Worm (Caenorhabditis elegans) whole organism, L2 larva: ENCODE data around the gene VB0395L.1.

Experiments
- C34F6.9 ChIP-seq: fragments of 150-350 bp; optimal IDR thresholded peaks from 2 replicates; lab custom pipeline; 2014; ENCODE audit warnings: missing biosample characterization, missing genetic modification characterization
- F13H6.1 ChIP-seq: sonication (generic microtip); optimal IDR thresholded peaks from 2 replicates; lab custom pipeline; 2016; ENCODE audit warnings: missing genetic modification characterization, missing compliant biosample characterization
- R02D3.7 ChIP-seq: fragments of 150-350 bp; optimal IDR thresholded peaks from 2 replicates; lab custom pipeline; 2014; ENCODE audit warnings: missing biosample characterization, missing genetic modification characterization
- aly-2 ChIP-seq: fragments of 150-350 bp; optimal IDR thresholded peaks from 2 replicates; lab custom pipeline; 2014; ENCODE audit warnings: missing biosample characterization, missing genetic modification characterization
- blmp-1 ChIP-seq: sonication (generic microtip); optimal IDR thresholded peaks from 2 replicates; lab custom pipeline; 2017; ENCODE audit warnings: missing genetic modification characterization, mild to moderate bottlenecking, missing compliant biosample characterization, antibody characterized with exemption, moderate library complexity; ENCODE audit not compliant: insufficient read depth
- ceh-16 ChIP-seq: fragments of 150-350 bp; optimal IDR thresholded peaks from 2 replicates; lab custom pipeline; 2014; ENCODE audit warnings: missing biosample characterization, missing genetic modification characterization
- egl-27 ChIP-seq: sonication (generic microtip); optimal IDR thresholded peaks from 3 replicates; lab custom pipeline; 2017; ENCODE audit warnings: missing biosample characterization, missing genetic modification reagents, missing genetic modification characterization
- elt-1 ChIP-seq: fragments of 150-350 bp; optimal IDR thresholded peaks from 2 replicates; lab custom pipeline; 2014; ENCODE audit warnings: missing biosample characterization, missing genetic modification characterization
- elt-3 ChIP-seq: sonication (generic microtip); optimal IDR thresholded peaks from 2 replicates; lab custom pipeline; 2017; ENCODE audit warnings: missing biosample characterization, missing genetic modification characterization
- fos-1 ChIP-seq: fragments of 150-350 bp; optimal IDR thresholded peaks from 2 replicates; lab custom pipeline; 2014; ENCODE audit warnings: missing biosample characterization, missing genetic modification characterization
- lin-11 ChIP-seq: fragments of 150-350 bp; sonication (generic microtip); optimal IDR thresholded peaks from 2 replicates; lab custom pipeline; 2014; ENCODE audit warnings: missing biosample characterization, missing genetic modification characterization, inconsistent platforms, mixed read lengths
- lin-13 ChIP-seq: fragments of 150-350 bp; optimal IDR thresholded peaks from 2 replicates; lab custom pipeline; 2014; ENCODE audit warnings: missing biosample characterization, missing genetic modification reagents, missing genetic modification characterization
- lin-39 ChIP-seq: fragments of 150-350 bp; optimal IDR thresholded peaks from 2 replicates; lab custom pipeline; 2014; ENCODE audit warnings: missing biosample characterization, missing genetic modification reagents, missing genetic modification characterization
- mab-5 ChIP-seq: fragments of 150-350 bp; optimal IDR thresholded peaks from 2 replicates; lab custom pipeline; 2014; ENCODE audit warnings: missing biosample characterization, missing genetic modification characterization
- mbf-1 ChIP-seq: sonication (generic microtip); optimal IDR thresholded peaks from 2 replicates; lab custom pipeline; 2017; ENCODE audit warnings: missing biosample characterization, missing genetic modification characterization
- mdl-1 ChIP-seq, 2 experiments: fragments of 150-350 bp in 1 of 2; sonication (generic microtip) in 1 of 2; optimal IDR thresholded peaks; 2 replicates each; lab custom pipeline; 2017; ENCODE audit warnings: missing biosample characterization in 2 of 2, missing genetic modification characterization in 2 of 2
- nhr-10 ChIP-seq: sonication (generic microtip); optimal IDR thresholded peaks from 2 replicates; lab custom pipeline; 2017; ENCODE audit warnings: missing biosample characterization, missing genetic modification characterization
- nhr-11 ChIP-seq: fragments of 150-350 bp; optimal IDR thresholded peaks from 2 replicates; lab custom pipeline; 2014; ENCODE audit warnings: missing biosample characterization, missing genetic modification characterization
- nhr-12 ChIP-seq: fragments of 150-350 bp; optimal IDR thresholded peaks from 2 replicates; lab custom pipeline; 2014; ENCODE audit warnings: missing biosample characterization, missing genetic modification characterization
- nhr-129 ChIP-seq: fragments of 150-350 bp; optimal IDR thresholded peaks from 2 replicates; lab custom pipeline; 2014; ENCODE audit warnings: missing biosample characterization, missing genetic modification characterization
- nhr-21 ChIP-seq: fragments of 150-350 bp; optimal IDR thresholded peaks from 2 replicates; lab custom pipeline; 2014; ENCODE audit warnings: missing biosample characterization, missing genetic modification characterization
- nhr-23 ChIP-seq: fragments of 150-350 bp; optimal IDR thresholded peaks from 2 replicates; lab custom pipeline; 2014; ENCODE audit warnings: missing biosample characterization, missing genetic modification reagents, missing genetic modification characterization
- nhr-237 ChIP-seq: fragments of 150-350 bp; optimal IDR thresholded peaks from 2 replicates; lab custom pipeline; 2014; ENCODE audit warnings: missing biosample characterization, missing genetic modification characterization
- nhr-25 ChIP-seq: fragments of 150-350 bp; sonication (generic microtip); optimal IDR thresholded peaks from 3 replicates; lab custom pipeline; 2014; ENCODE audit warnings: missing biosample characterization, missing genetic modification characterization
- nhr-6 ChIP-seq: fragments of 150-350 bp; optimal IDR thresholded peaks from 2 replicates; lab custom pipeline; 2014; ENCODE audit warnings: missing biosample characterization, missing genetic modification characterization
- peb-1 ChIP-seq: fragments of 150-350 bp; optimal IDR thresholded peaks from 2 replicates; lab custom pipeline; 2014; ENCODE audit warnings: missing biosample characterization, missing genetic modification characterization
- sem-4 ChIP-seq: fragments of 150-350 bp; optimal IDR thresholded peaks from 2 replicates; lab custom pipeline; 2014; ENCODE audit warnings: missing biosample characterization, missing genetic modification reagents, missing genetic modification characterization
- sma-3 ChIP-seq: sonication (generic microtip); optimal IDR thresholded peaks from 2 replicates; lab custom pipeline; 2016; ENCODE audit warnings: missing genetic modification reagents, missing genetic modification characterization, missing compliant biosample characterization
- sma-9 ChIP-seq, 2 experiments: fragments of 150-350 bp in 1 of 2; sonication (generic microtip) in 1 of 2; optimal IDR thresholded peaks; 2 replicates each; lab custom pipeline; 2014 to 2016; ENCODE audit warnings: missing genetic modification characterization in 2 of 2, mild to moderate bottlenecking in 1 of 2, missing biosample characterization in 1 of 2, missing compliant biosample characterization in 1 of 2, missing genetic modification reagents in 1 of 2, moderate library complexity in 1 of 2
- snpc-4 ChIP-seq: fragments of 150-350 bp; optimal IDR thresholded peaks from 2 replicates; lab custom pipeline; 2014; ENCODE audit warnings: missing biosample characterization, missing genetic modification characterization
- unc-39 ChIP-seq: fragments of 150-350 bp; optimal IDR thresholded peaks from 2 replicates; lab custom pipeline; 2014; ENCODE audit warnings: missing biosample characterization, missing genetic modification characterization
- unc-55 ChIP-seq: fragments of 150-350 bp; sonication (generic microtip); optimal IDR thresholded peaks from 3 replicates; lab custom pipeline; 2014; ENCODE audit warnings: missing biosample characterization, missing genetic modification reagents, missing genetic modification characterization
- zag-1 ChIP-seq: fragments of 150-350 bp; optimal IDR thresholded peaks from 2 replicates; lab custom pipeline; 2014; ENCODE audit warnings: missing biosample characterization, missing genetic modification characterization
- ztf-4 ChIP-seq: fragments of 150-350 bp; optimal IDR thresholded peaks from 2 replicates; lab custom pipeline; 2014; ENCODE audit warnings: missing biosample characterization, missing genetic modification characterization

The VB0395L.1 gene

ce11 chrX:16024558-16024957 is 7.8 kb upstream of the VB0395L.1 start (continued):
- TF ChIP-seq lin-13 (GFP tag; lab: Kevin White, UChicago) (peak; percentile 60), nhr-6 (peak; percentile 47), elt-1 (no peak), nhr-21 (tag; lab: Kevin White, UChicago) (peak; percentile 75), elt-3 (tag; lab: Kevin White, UChicago) (no peak)
- TF ChIP-seq, all 48 proteins: peak for 22

- TF ChIP-seq mab-5 (tag; lab: Kevin White, UChicago) (no peak), nhr-23 (no peak), elt-3 (tag; lab: Kevin White, UChicago) (no peak), egl-27 (no peak), nhr-21 (tag; lab: Kevin White, UChicago) (no peak), F13H6.1 (tag; lab: Kevin White, UChicago) (no peak), nhr-11 (tag; lab: Kevin White, UChicago) (no peak), peb-1 (tag; lab: Kevin White, UChicago) (no peak), ceh-16 (tag; lab: Kevin White, UChicago) (no peak), sem-4 (no peak), C34F6.9 (tag; lab: Kevin White, UChicago) (no peak), lin-13 (GFP tag; lab: Kevin White, UChicago) (no peak), unc-39 (no peak), R02D3.7 (no peak), nhr-12 (tag; lab: Kevin White, UChicago) (no peak), aly-2 (tag; lab: Kevin White, UChicago) (no peak), lin-39 (tag; lab: Kevin White, UChicago) (no peak), elt-1 (no peak), lin-11 (tag; lab: Kevin White, UChicago) (no peak), blmp-1 (tag; lab: Kevin White, UChicago) (no peak)
Observed at ce11 chrX:16006529-16006928, 10.3 kb downstream of the VB0395L.1 start, which contains the start of gene C09G1.4. TSS of gene C09G1.4 (minus strand) at chrX:16006629.

- TF ChIP-seq ceh-16 (tag; lab: Kevin White, UChicago) (no peak), nhr-25 (tag; lab: Kevin White, UChicago) (no peak), nhr-237 (tag; lab: Kevin White, UChicago) (no peak), zag-1 (tag; lab: Kevin White, UChicago) (no peak), sma-3 (GFP tag; lab: Kevin White, UChicago) (no peak)
Observed at ce11 chrX:16002794-16003193, 14.0 kb downstream of the VB0395L.1 start.

ce11 chrX:15997926-15998325 is 18.9 kb downstream of the VB0395L.1 start:
- TF ChIP-seq snpc-4 (tag; lab: Kevin White, UChicago): peak; percentile 64
- no peak for TF ChIP-seq nhr-10 (tag; lab: Kevin White, UChicago)

ce11 chrX:15997153-15997552 is 19.6 kb downstream of the VB0395L.1 start:
- TF ChIP-seq R02D3.7 (no peak), sma-9 (GFP tag; optimal IDR thresholded peaks at IDR 0.05; lab: Kevin White, UChicago) (no peak), sma-9 (tag; optimal IDR thresholded peaks at IDR 0.05; lab: Kevin White, UChicago) (no peak), elt-3 (tag; lab: Kevin White, UChicago) (no peak), nhr-129 (tag; lab: Kevin White, UChicago) (no peak), mab-5 (tag; lab: Kevin White, UChicago) (no peak), mdl-1 (tag; optimal IDR thresholded peaks at IDR 0.05; lab: Kevin White, UChicago) (no peak), lin-11 (tag; lab: Kevin White, UChicago) (no peak), ztf-4 (tag; lab: Kevin White, UChicago) (no peak), nhr-23 (no peak), mbf-1 (tag; lab: Kevin White, UChicago) (no peak), nhr-11 (tag; lab: Kevin White, UChicago) (no peak), nhr-6 (no peak)
- TF ChIP-seq, all 48 proteins: peak for 0

ce11 chrX:15993916-15994315 is 22.9 kb downstream of the VB0395L.1 start:
- TF ChIP-seq mdl-1 (tag; optimal IDR thresholded peaks at IDR 0.05; lab: Kevin White, UChicago) (peak in 1 of 2 experiments; percentile 23), fos-1 (tag; lab: Kevin White, UChicago) (no peak), sma-9 (GFP tag; optimal IDR thresholded peaks at IDR 0.05; lab: Kevin White, UChicago) (no peak), sma-9 (tag; optimal IDR thresholded peaks at IDR 0.05; lab: Kevin White, UChicago) (no peak), unc-55 (GFP tag; lab: Kevin White, UChicago) (peak; percentile 31)
